Fruit fly (Drosophila melanogaster) whole organism, embryonic: ENCODE data around the gene CG14331.
A peak's percentile ranks its signal among the peaks of the same experiment; 100 is the strongest.

Experiments
- Antp ChIP-seq: fragments of 200-800 bp; sonication (Bioruptor generic); optimal IDR thresholded peaks from 3 replicates; lab custom pipeline; 2016; ENCODE audit warnings: missing biosample characterization, missing genetic modification characterization
- CG10462 ChIP-seq: fragments of 200-800 bp; sonication (Bioruptor generic); optimal IDR thresholded peaks from 2 replicates; lab custom pipeline; 2016; ENCODE audit warnings: missing biosample characterization, missing genetic modification characterization
- CG10565 ChIP-seq: fragments of 200-800 bp; sonication (Bioruptor generic); optimal IDR thresholded peaks from 3 replicates; lab custom pipeline; 2016; ENCODE audit warnings: missing biosample characterization, mild to moderate bottlenecking, missing genetic modification characterization
- CG11398 ChIP-seq: fragments of 200-800 bp; sonication (Bioruptor generic); optimal IDR thresholded peaks from 2 replicates; lab custom pipeline; 2016; ENCODE audit warnings: missing biosample characterization, missing genetic modification characterization
- CG11504 ChIP-seq: fragments of 200-800 bp; sonication (Bioruptor generic); optimal IDR thresholded peaks from 3 replicates; lab custom pipeline; 2019; ENCODE audit warnings: missing biosample characterization, mild to moderate bottlenecking, missing genetic modification characterization, moderate library complexity
- CG11560 ChIP-seq: fragments of 200-800 bp; sonication (Bioruptor generic); IDR thresholded peaks from 3 replicates; pipeline ENCODE4 v1.3.6; 2022; ENCODE audit warnings: missing biosample characterization, missing genetic modification characterization
- CG12104 ChIP-seq: fragments of 200-800 bp; sonication (Bioruptor generic); optimal IDR thresholded peaks from 3 replicates; lab custom pipeline; 2016; ENCODE audit warnings: missing biosample characterization, missing genetic modification characterization
- CG12219 ChIP-seq: fragments of 200-800 bp; sonication (Bioruptor generic); optimal IDR thresholded peaks from 3 replicates; lab custom pipeline; 2018; ENCODE audit warnings: missing biosample characterization, mild to moderate bottlenecking, missing genetic modification characterization
- CG1602 ChIP-seq: fragments of 200-800 bp; sonication (Bioruptor generic); optimal IDR thresholded peaks from 3 replicates; lab custom pipeline; 2016; ENCODE audit warnings: missing biosample characterization, missing genetic modification characterization
- CG1647 ChIP-seq: fragments of 200-800 bp; sonication (Bioruptor generic); optimal IDR thresholded peaks from 3 replicates; lab custom pipeline; 2016; ENCODE audit warnings: missing biosample characterization, missing genetic modification characterization
- CG17829 ChIP-seq: fragments of 200-800 bp; optimal IDR thresholded peaks from 2 replicates; lab custom pipeline; 2019; ENCODE audit warnings: missing biosample characterization, mild to moderate bottlenecking, missing genetic modification characterization, moderate library complexity
- CG18619 ChIP-seq: fragments of 200-800 bp; sonication (Bioruptor generic); optimal IDR thresholded peaks from 3 replicates; lab custom pipeline; 2017; ENCODE audit warnings: missing biosample characterization, mild to moderate bottlenecking, missing genetic modification characterization
- CG3995 ChIP-seq: fragments of 200-800 bp; sonication (Bioruptor generic); optimal IDR thresholded peaks from 3 replicates; lab custom pipeline; 2016; ENCODE audit warnings: missing biosample characterization, missing genetic modification characterization
- CG4282 ChIP-seq: fragments of 200-800 bp; sonication (Bioruptor generic); optimal IDR thresholded peaks from 2 replicates; lab custom pipeline; 2016; ENCODE audit warnings: missing biosample characterization, missing genetic modification characterization
- CG6683 ChIP-seq: fragments of 200-800 bp; sonication (Bioruptor generic); optimal IDR thresholded peaks from 2 replicates; lab custom pipeline; 2017; ENCODE audit warnings: missing biosample characterization, mild to moderate bottlenecking, missing genetic modification characterization, missing genetic modification reagents
- CG6791 ChIP-seq: fragments of 200-800 bp; sonication (Bioruptor generic); IDR thresholded peaks from 3 replicates; pipeline ENCODE4 v1.3.6; 2022; ENCODE audit warnings: missing biosample characterization, missing genetic modification characterization; ENCODE audit not compliant: partially characterized antibody
- CG9876 ChIP-seq: fragments of 200-800 bp; sonication (Bioruptor generic); optimal IDR thresholded peaks from 2 replicates; lab custom pipeline; 2016; ENCODE audit warnings: missing biosample characterization, missing genetic modification characterization
- Dad ChIP-seq: fragments of 200-800 bp; sonication (Bioruptor generic); optimal IDR thresholded peaks from 3 replicates; lab custom pipeline; 2016; ENCODE audit warnings: missing biosample characterization, missing genetic modification characterization
- Dbx ChIP-seq: fragments of 200-800 bp; sonication (Bioruptor generic); IDR thresholded peaks from 3 replicates; pipeline ENCODE4 v1.3.6; 2022; ENCODE audit warnings: missing biosample characterization, missing genetic modification characterization
- Dip3 ChIP-seq: fragments of 200-800 bp; sonication (Bioruptor generic); optimal IDR thresholded peaks from 3 replicates; lab custom pipeline; 2016; ENCODE audit warnings: missing biosample characterization, missing genetic modification characterization
- Dp ChIP-seq: fragments of 200-800 bp; sonication (Bioruptor generic); optimal IDR thresholded peaks from 2 replicates; lab custom pipeline; 2018; ENCODE audit warnings: missing biosample characterization, mild to moderate bottlenecking, missing genetic modification characterization, moderate library complexity
- E2f1 ChIP-seq: fragments of 200-800 bp; sonication (Bioruptor generic); IDR thresholded peaks from 2 replicates; pipeline ENCODE4 v1.3.6; 2022; ENCODE audit warnings: missing biosample characterization, missing genetic modification characterization
- Fer1 ChIP-seq: fragments of 200-800 bp; sonication (Bioruptor generic); optimal IDR thresholded peaks from 2 replicates; lab custom pipeline; 2017; ENCODE audit warnings: missing biosample characterization, mild to moderate bottlenecking, missing genetic modification characterization
- HLH4C ChIP-seq: fragments of 200-800 bp; sonication (Bioruptor generic); IDR thresholded peaks from 3 replicates; pipeline ENCODE4 v1.3.6; 2022; ENCODE audit warnings: missing biosample characterization, missing genetic modification characterization; ENCODE audit not compliant: partially characterized antibody
- Hr39 ChIP-seq: fragments of >200 bp; optimal IDR thresholded peaks from 2 replicates; lab custom pipeline; 2017
- Hr51 ChIP-seq, 2 experiments: fragments of 200-800 bp; sonication (Bioruptor generic); optimal IDR thresholded peaks; 2 replicates in 1 of 2; 3 replicates in 1 of 2; lab custom pipeline; 2016 to 2018; ENCODE audit warnings: missing biosample characterization in 2 of 2, missing genetic modification characterization in 2 of 2, mild to moderate bottlenecking in 1 of 2, moderate library complexity in 1 of 2
- Hsf ChIP-seq: fragments of 200-800 bp; sonication (Bioruptor generic); optimal IDR thresholded peaks from 3 replicates; lab custom pipeline; 2016; ENCODE audit warnings: missing biosample characterization, missing genetic modification characterization
- Mad ChIP-seq: fragments of 200-800 bp; sonication (Bioruptor generic); optimal IDR thresholded peaks from 2 replicates; lab custom pipeline; 2016; ENCODE audit warnings: missing biosample characterization, missing genetic modification characterization
- NC2β ChIP-seq: fragments of 200-800 bp; sonication (Bioruptor generic); optimal IDR thresholded peaks from 2 replicates; lab custom pipeline; 2016; ENCODE audit warnings: missing biosample characterization, missing genetic modification characterization
- PHDP ChIP-seq: fragments of 200-800 bp; sonication (Bioruptor generic); optimal IDR thresholded peaks from 3 replicates; lab custom pipeline; 2018; ENCODE audit warnings: missing biosample characterization, mild to moderate bottlenecking, missing genetic modification characterization, moderate library complexity
- Rfx ChIP-seq: fragments of 200-800 bp; sonication (Bioruptor generic); IDR thresholded peaks from 2 replicates; pipeline ENCODE4 v1.3.6; 2022; ENCODE audit warnings: missing biosample characterization, missing genetic modification characterization
- Side ChIP-seq: fragments of 200-800 bp; sonication (Bioruptor generic); optimal IDR thresholded peaks from 2 replicates; lab custom pipeline; 2016; ENCODE audit warnings: missing biosample characterization, missing genetic modification characterization
- ac ChIP-seq: fragments of 200-800 bp; sonication (Bioruptor generic); optimal IDR thresholded peaks from 3 replicates; lab custom pipeline; 2017; ENCODE audit warnings: missing biosample characterization, mild to moderate bottlenecking, missing genetic modification characterization
- bigmax ChIP-seq: fragments of 200-800 bp; sonication (Bioruptor generic); optimal IDR thresholded peaks from 2 replicates; lab custom pipeline; 2018; ENCODE audit warnings: missing biosample characterization, mild to moderate bottlenecking, missing genetic modification characterization
- btn ChIP-seq: fragments of 200-800 bp; sonication (Bioruptor generic); optimal IDR thresholded peaks from 2 replicates; lab custom pipeline; 2016; ENCODE audit warnings: missing biosample characterization, missing genetic modification characterization
- chinmo ChIP-seq: fragments of 200-800 bp; sonication (Bioruptor generic); IDR thresholded peaks from 4 replicates; pipeline ENCODE4 v1.3.6; 2022; ENCODE audit warnings: missing biosample characterization, missing genetic modification characterization; ENCODE audit not compliant: partially characterized antibody
- chn ChIP-seq: fragments of 200-800 bp; sonication (Bioruptor generic); optimal IDR thresholded peaks from 2 replicates; lab custom pipeline; 2016; ENCODE audit warnings: missing biosample characterization, missing genetic modification characterization
- dm ChIP-seq: fragments of 200-800 bp; sonication (Bioruptor generic); optimal IDR thresholded peaks from 3 replicates; lab custom pipeline; 2016; ENCODE audit warnings: missing biosample characterization, missing genetic modification characterization
- grau ChIP-seq: fragments of 200-800 bp; optimal IDR thresholded peaks from 3 replicates; lab custom pipeline; 2019; ENCODE audit warnings: missing biosample characterization, mild to moderate bottlenecking, missing genetic modification characterization, moderate library complexity
- hth ChIP-seq: fragments of >200 bp; optimal IDR thresholded peaks from 2 replicates; lab custom pipeline; 2017; ENCODE audit warnings: inconsistent platforms
- ind ChIP-seq: fragments of 200-800 bp; sonication (Bioruptor generic); optimal IDR thresholded peaks from 3 replicates; lab custom pipeline; 2016; ENCODE audit warnings: missing biosample characterization, missing genetic modification characterization
- maf-S ChIP-seq: fragments of 200-800 bp; sonication (Bioruptor generic); optimal IDR thresholded peaks from 2 replicates; lab custom pipeline; 2016; ENCODE audit warnings: missing biosample characterization, missing genetic modification characterization
- nmo ChIP-seq: fragments of 200-800 bp; sonication (Bioruptor generic); optimal IDR thresholded peaks from 2 replicates; lab custom pipeline; 2018; ENCODE audit warnings: missing biosample characterization, mild to moderate bottlenecking, missing genetic modification characterization, moderate library complexity
- odd ChIP-seq: fragments of 200-800 bp; sonication (Bioruptor generic); optimal IDR thresholded peaks from 2 replicates; lab custom pipeline; 2017; ENCODE audit warnings: missing biosample characterization, mild to moderate bottlenecking, missing genetic modification characterization
- phol ChIP-seq: fragments of 200-800 bp; sonication (Bioruptor generic); optimal IDR thresholded peaks from 3 replicates; lab custom pipeline; 2018; ENCODE audit warnings: missing biosample characterization, mild to moderate bottlenecking, missing genetic modification characterization, moderate library complexity
- pnt ChIP-seq: fragments of 200-800 bp; sonication (Bioruptor generic); optimal IDR thresholded peaks from 3 replicates; lab custom pipeline; 2016; ENCODE audit warnings: missing biosample characterization, missing genetic modification characterization
- pzg ChIP-seq: fragments of 200-800 bp; sonication (Bioruptor generic); optimal IDR thresholded peaks from 3 replicates; lab custom pipeline; 2018; ENCODE audit warnings: missing biosample characterization, mild to moderate bottlenecking, missing genetic modification characterization, moderate library complexity
- row ChIP-seq: fragments of 200-800 bp; sonication (Bioruptor generic); IDR thresholded peaks from 3 replicates; pipeline ENCODE4 v1.3.6; 2022; ENCODE audit warnings: missing biosample characterization, missing genetic modification characterization
- run ChIP-seq: fragments of 200-800 bp; sonication (Bioruptor generic); optimal IDR thresholded peaks from 3 replicates; lab custom pipeline; 2018; ENCODE audit warnings: missing biosample characterization, mild to moderate bottlenecking, missing genetic modification characterization
- so ChIP-seq: fragments of 200-800 bp; sonication (Bioruptor generic); IDR thresholded peaks from 3 replicates; pipeline ENCODE4 v1.3.6; 2022; ENCODE audit warnings: missing biosample characterization, missing genetic modification characterization
- vfl ChIP-seq: fragments of 200-800 bp; sonication (Bioruptor generic); optimal IDR thresholded peaks from 2 replicates; lab custom pipeline; 2016; ENCODE audit warnings: missing biosample characterization, missing genetic modification characterization
- zen ChIP-seq: fragments of 200-800 bp; sonication (Bioruptor generic); optimal IDR thresholded peaks from 3 replicates; lab custom pipeline; 2018; ENCODE audit warnings: missing biosample characterization, mild to moderate bottlenecking, missing genetic modification characterization, moderate library complexity

Gene CG14331

DNA sequence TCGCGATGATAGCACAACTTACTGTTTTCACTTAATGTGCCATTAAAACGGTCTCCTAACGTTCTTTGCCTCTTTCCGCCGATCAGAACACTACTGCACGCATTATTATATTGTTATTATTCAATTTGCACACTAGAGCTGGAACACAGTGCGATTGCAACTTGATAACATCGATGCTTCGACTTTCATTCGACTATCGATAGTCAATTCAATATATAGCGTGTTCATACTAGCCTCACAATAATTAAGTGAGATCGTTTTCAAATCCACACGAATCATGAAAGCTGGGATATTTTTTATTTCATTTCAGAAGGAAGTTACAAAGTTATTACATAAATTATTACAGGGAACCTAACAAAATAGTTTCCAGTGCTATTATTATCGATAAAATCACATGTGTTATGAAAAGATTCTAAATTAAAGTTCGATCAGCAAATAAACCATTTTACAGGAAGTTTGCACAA is 39.2 kb downstream of the CG14331 start (continued):
- TF ChIP-seq CG11398 (GFP tag; lab: Kevin White, UChicago) (no peak), Side (GFP tag; lab: Kevin White, UChicago) (no peak), Antp (GFP tag; lab: Kevin White, UChicago) (peak; percentile 45), odd (GFP tag; lab: Kevin White, UChicago) (peak; percentile 33), E2f1 (GFP tag; lab: Robert Waterston, UW) (0 out of 2 replicates have a peak, but pooled peaks have one; percentile 29), CG9876 (GFP tag; lab: Kevin White, UChicago) (peak; percentile 52), ac (GFP tag; lab: Kevin White, UChicago) (no peak), CG17829 (tag; lab: Kevin White, UChicago) (peak; percentile 48), bigmax (GFP tag; lab: Kevin White, UChicago) (no peak), NC2β (GFP tag; lab: Kevin White, UChicago) (peak; percentile 26), Hr39 (lab: Kevin White, UChicago) (no peak), run (tag; lab: Kevin White, UChicago) (no peak), ind (peak; percentile 33), CG6683 (GFP tag; lab: Kevin White, UChicago) (peak; percentile 1), Dp (GFP tag; lab: Kevin White, UChicago) (peak; percentile 57), CG11504 (tag; lab: Kevin White, UChicago) (peak; percentile 60), pzg (GFP tag; lab: Kevin White, UChicago) (peak; percentile 63), CG1647 (GFP tag; lab: Kevin White, UChicago) (no peak), nmo (GFP tag; lab: Kevin White, UChicago) (peak; percentile 54), HLH4C (GFP tag; lab: Robert Waterston, UW) (peak; percentile 82), Fer1 (peak; percentile 41), vfl (GFP tag; lab: Kevin White, UChicago) (peak; percentile 54), CG1602 (GFP tag; lab: Kevin White, UChicago) (peak; percentile 22), Mad (GFP tag; lab: Kevin White, UChicago) (peak; percentile 12), CG12104 (GFP tag; lab: Kevin White, UChicago) (peak; percentile 17), so (GFP tag; lab: Robert Waterston, UW) (peak; percentile 51; the same call in 2 of the 3 replicates), grau (tag; lab: Kevin White, UChicago) (peak; percentile 64), hth (no peak), dm (GFP tag; lab: Kevin White, UChicago) (peak; percentile 21), btn (GFP tag; lab: Kevin White, UChicago) (no peak), maf-S (GFP tag; lab: Kevin White, UChicago) (peak; percentile 56), CG11560 (tag; lab: Robert Waterston, UW) (no peak), zen (peak; percentile 38), CG10462 (GFP tag; lab: Kevin White, UChicago) (no peak), CG12219 (GFP tag; lab: Kevin White, UChicago) (no peak), Hr51 (GFP tag; optimal IDR thresholded peaks at IDR 0.05; lab: Kevin White, UChicago) (peak in 1 of 2 experiments; percentile 69), CG10565 (GFP tag; lab: Kevin White, UChicago) (no peak), CG6791 (GFP tag; lab: Robert Waterston, UW) (peak; percentile 85), chn (GFP tag; lab: Kevin White, UChicago) (peak; percentile 48), CG18619 (peak; percentile 15), CG3995 (GFP tag; lab: Kevin White, UChicago) (peak; percentile 45), Dbx (GFP tag; lab: Robert Waterston, UW) (peak; percentile 68; the same call in 2 of the 3 replicates), CG4282 (GFP tag; lab: Kevin White, UChicago) (peak; percentile 46), chinmo (peak; percentile 96), Dip3 (GFP tag; lab: Kevin White, UChicago) (peak; percentile 64), row (GFP tag; lab: Robert Waterston, UW) (peak; percentile 82), Hsf (GFP tag; lab: Kevin White, UChicago) (peak; percentile 82), Rfx (GFP tag; lab: Robert Waterston, UW) (peak; percentile 75), pnt (GFP tag; lab: Kevin White, UChicago) (no peak), PHDP (tag; lab: Kevin White, UChicago) (peak; percentile 68), phol (tag; lab: Kevin White, UChicago) (peak; percentile 34), Dad (GFP tag; lab: Kevin White, UChicago) (no peak)
